Worm (Caenorhabditis elegans) whole organism, L2 larva: ENCODE data around the gene F10C2.4.

Experiments used
- blmp-1 ChIP-seq: sonication (generic microtip); optimal IDR thresholded peaks from 2 replicates; lab custom pipeline; 2017; ENCODE audit warnings: missing genetic modification characterization, mild to moderate bottlenecking, missing compliant biosample characterization, antibody characterized with exemption, moderate library complexity; ENCODE audit not compliant: insufficient read depth
- lin-39 ChIP-seq: fragments of 150-350 bp; optimal IDR thresholded peaks from 2 replicates; lab custom pipeline; 2014; ENCODE audit warnings: missing biosample characterization, missing genetic modification reagents, missing genetic modification characterization

ce11 chrV:12065859-12066258 is 24.5 kb downstream of the F10C2.4 start:
- TF ChIP-seq blmp-1 (tag; lab: Kevin White, UChicago): no peak
- TF ChIP-seq lin-39 (tag; lab: Kevin White, UChicago): no peak
